Worm (Caenorhabditis elegans) whole organism, L3 larva: ENCODE data around the gene ccnk-1.

ENCODE experiments used
- ceh-82 ChIP-seq: fragments of 150-350 bp; optimal IDR thresholded peaks from 2 replicates; lab custom pipeline; 2014; ENCODE audit warnings: missing biosample characterization, missing genetic modification characterization
- egl-27 ChIP-seq: sonication (generic microtip); optimal IDR thresholded peaks from 4 replicates; lab custom pipeline; 2017; ENCODE audit warnings: missing biosample characterization, missing genetic modification reagents, missing genetic modification characterization
- elt-2 ChIP-seq: sonication (generic microtip); optimal IDR thresholded peaks from 2 replicates; lab custom pipeline; 2016; ENCODE audit warnings: missing genetic modification reagents, mild to moderate bottlenecking, missing genetic modification characterization, missing compliant biosample characterization
- lin-15B ChIP-seq: fragments of 150-350 bp; optimal IDR thresholded peaks from 2 replicates; lab custom pipeline; 2014; ENCODE audit warnings: missing biosample characterization, missing genetic modification characterization
- nhr-28 ChIP-seq: fragments of 150-350 bp; optimal IDR thresholded peaks from 2 replicates; lab custom pipeline; 2014; ENCODE audit warnings: missing biosample characterization, missing genetic modification characterization
- pha-4 ChIP-seq: fragments of 150-350 bp; optimal IDR thresholded peaks from 2 replicates; lab custom pipeline; 2014; ENCODE audit warnings: missing biosample characterization, missing genetic modification reagents, missing genetic modification characterization
- snpc-4 ChIP-seq: fragments of 150-350 bp; optimal IDR thresholded peaks from 2 replicates; lab custom pipeline; 2014; ENCODE audit warnings: missing biosample characterization, missing genetic modification characterization
- unc-39 ChIP-seq: sonication (generic microtip); optimal IDR thresholded peaks from 4 replicates; lab custom pipeline; 2017; ENCODE audit warnings: missing biosample characterization, missing genetic modification characterization
- ztf-11 ChIP-seq: fragments of 150-350 bp; optimal IDR thresholded peaks from 2 replicates; lab custom pipeline; 2014; ENCODE audit warnings: missing biosample characterization, missing genetic modification characterization

DNA sequence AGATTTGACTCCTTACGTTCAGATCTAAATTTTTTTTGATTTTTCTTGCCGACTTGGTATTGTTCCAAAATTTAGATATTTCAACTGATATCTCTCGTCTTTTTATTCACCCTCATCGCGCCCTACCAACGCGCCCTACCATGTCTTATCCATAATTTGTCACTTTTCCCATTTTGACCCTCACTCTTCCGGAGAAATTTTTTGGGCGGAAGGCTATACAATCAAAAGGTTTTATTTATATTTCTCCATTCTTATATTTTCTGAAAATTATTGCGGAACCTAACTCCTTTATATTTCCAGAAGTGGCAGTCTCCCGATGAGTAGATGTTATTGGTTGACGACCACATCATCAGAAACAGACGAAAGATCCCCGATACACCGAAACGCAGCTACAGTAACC is 8.5 kb downstream of the ccnk-1 start, which contains the start of gene hot-1:
- no peak for TF ChIP-seq snpc-4
- TF ChIP-seq ztf-11 (tag; lab: Kevin White, UChicago), result no peak
- TF ChIP-seq pha-4 (tag; lab: Kevin White, UChicago), result no peak
- TF ChIP-seq ceh-82, result no peak
- TF ChIP-seq egl-27 (tag; lab: Kevin White, UChicago), result no peak
- no peak for TF ChIP-seq nhr-28 (tag; lab: Kevin White, UChicago)
- TF ChIP-seq unc-39 (tag; lab: Kevin White, UChicago), result no peak
- no peak for TF ChIP-seq lin-15B (tag; lab: Kevin White, UChicago)
- no peak for TF ChIP-seq elt-2
